Worm (Caenorhabditis elegans): ENCODE data around the gene C40C9.3.
A peak's percentile ranks its signal among the peaks of the same experiment; 100 is the strongest.

Gene C40C9.3

DNA sequence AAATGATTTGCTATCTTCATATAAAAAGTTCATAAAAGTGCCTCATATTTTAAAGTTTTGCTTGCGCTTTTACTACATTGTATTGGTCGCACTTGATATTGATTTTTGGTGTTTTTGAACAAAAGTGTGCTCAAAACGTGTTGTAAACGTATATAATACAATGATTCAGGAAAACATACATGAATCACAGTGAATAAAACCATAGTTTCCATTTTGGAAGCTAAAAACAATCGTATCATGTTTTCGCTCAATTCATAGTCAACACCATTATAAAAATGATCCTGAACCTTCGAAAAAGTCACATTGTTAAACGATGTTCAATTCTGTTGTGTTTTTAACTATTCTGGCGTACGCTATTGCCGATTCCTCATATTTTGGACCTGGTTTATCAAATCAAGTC, at the start of gene C40C9.3:
Gene C40C9.3 (plus strand): TSS at position 301 of the 400 bp plus-strand sequence.
- no peak for TF ChIP-seq snu-23 (GFP tag; optimal IDR thresholded peaks at IDR 0.05)
- TF ChIP-seq hlh-4 (tag; optimal IDR thresholded peaks at IDR 0.05): no peak
- no peak for TF ChIP-seq sox-4 (tag; optimal IDR thresholded peaks at IDR 0.05)
- TF ChIP-seq fos-1 (tag; optimal IDR thresholded peaks at IDR 0.05): no peak
- no peak for TF ChIP-seq nhr-11 (tag; optimal IDR thresholded peaks at IDR 0.05)
- TF ChIP-seq C16A3.4 (tag; optimal IDR thresholded peaks at IDR 0.05): no peak
- TF ChIP-seq lin-35 (GFP tag; optimal IDR thresholded peaks at IDR 0.05): no peak
- TF ChIP-seq unc-30 (tag; optimal IDR thresholded peaks at IDR 0.05): no peak

DNA sequence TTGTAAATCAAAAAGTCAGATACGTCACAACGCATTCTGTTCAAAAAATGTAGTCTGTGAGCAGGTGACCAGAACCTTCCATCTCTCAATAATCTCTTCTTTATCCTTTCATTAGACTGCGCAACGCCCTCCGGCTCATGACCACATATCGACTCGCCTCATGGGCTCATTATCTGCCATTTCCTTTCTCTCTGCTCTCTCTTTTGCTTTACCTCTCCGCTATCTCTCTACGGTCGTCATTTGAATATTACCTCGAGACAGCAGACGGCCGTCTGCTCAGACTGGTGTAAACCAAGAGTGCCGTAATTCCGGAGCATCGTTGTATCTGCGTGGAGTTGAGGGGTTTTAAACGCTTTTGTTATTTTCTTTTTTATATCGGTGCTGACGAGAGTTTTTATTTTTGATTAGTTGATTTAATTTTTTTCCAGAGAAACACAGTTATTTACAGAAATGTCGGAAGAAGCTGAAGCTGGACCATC, 49.3 kb upstream of the C40C9.3 start, which contains the start of gene bra-1:
Gene bra-1 (plus strand): TSS at position 429 of the 479 bp plus-strand sequence.
- peak; percentile 60 for TF ChIP-seq mep-1 (tag; optimal IDR thresholded peaks at IDR 0.05)
- peak; percentile 69 for TF ChIP-seq snu-23 (GFP tag; optimal IDR thresholded peaks at IDR 0.05)
- peak; percentile 86 for TF ChIP-seq nhr-47 (tag; optimal IDR thresholded peaks at IDR 0.05)
- TF ChIP-seq nhr-85 (tag): no peak
- peak; percentile 27 for TF ChIP-seq skn-1 (tag; optimal IDR thresholded peaks at IDR 0.05)
- TF ChIP-seq lin-35 (GFP tag; optimal IDR thresholded peaks at IDR 0.05): peak; percentile 47 to 52
- peak; percentile 60 for TF ChIP-seq jun-1 (tag; optimal IDR thresholded peaks at IDR 0.05)
- peak; percentile 69 for TF ChIP-seq tbx-2 (tag; optimal IDR thresholded peaks at IDR 0.05)
- TF ChIP-seq zag-1 (tag; optimal IDR thresholded peaks at IDR 0.05): no peak
- no peak for TF ChIP-seq nhr-237 (tag; optimal IDR thresholded peaks at IDR 0.05)
- no peak for TF ChIP-seq pag-3 (tag; optimal IDR thresholded peaks at IDR 0.05; ENCODE audit: borderline replicate concordance, insufficient read depth)
- TF ChIP-seq nhr-20 (tag; optimal IDR thresholded peaks at IDR 0.05): peak; percentile 72
- no peak for TF ChIP-seq ets-5 (GFP tag; IDR thresholded peaks at IDR 0.05)
- peak; percentile 75 for TF ChIP-seq unc-86 (tag; optimal IDR thresholded peaks at IDR 0.05)
- TF ChIP-seq Y116A8C.19 (tag; optimal IDR thresholded peaks at IDR 0.05; ENCODE audit: borderline replicate concordance): no peak
- peak; percentile 86 for TF ChIP-seq egl-13 (tag; optimal IDR thresholded peaks at IDR 0.05)
- peak; percentile 59 for TF ChIP-seq xbp-1 (tag; optimal IDR thresholded peaks at IDR 0.05)
- TF ChIP-seq lin-14 (GFP tag; optimal IDR thresholded peaks at IDR 0.05): peak; percentile 84
- TF ChIP-seq hlh-17 (GFP tag; optimal IDR thresholded peaks at IDR 0.05; ENCODE audit: borderline replicate concordance): no peak
- TF ChIP-seq efl-1 (optimal IDR thresholded peaks at IDR 0.05): peak; percentile 29 to 32
- peak; percentile 16 to 61 for TF ChIP-seq efl-1 (GFP tag; optimal IDR thresholded peaks at IDR 0.05 in 1 of 2)
- TF ChIP-seq ceh-8 (GFP tag; optimal IDR thresholded peaks at IDR 0.05): peak; percentile 46
- peak; percentile 10 for TF ChIP-seq fkh-4 (tag; optimal IDR thresholded peaks at IDR 0.05; ENCODE audit: borderline replicate concordance)
- peak; percentile 90 for TF ChIP-seq dsc-1 (tag; optimal IDR thresholded peaks at IDR 0.05)
- TF ChIP-seq C16A3.4 (tag; optimal IDR thresholded peaks at IDR 0.05): peak; percentile 52
- TF ChIP-seq fkh-10 (GFP tag; optimal IDR thresholded peaks at IDR 0.05): peak; percentile 31
- TF ChIP-seq nhr-11 (tag; optimal IDR thresholded peaks at IDR 0.05): no peak
- TF ChIP-seq vab-15 (tag; optimal IDR thresholded peaks at IDR 0.05): peak; percentile 18
- peak; percentile 20 for TF ChIP-seq lin-13 (GFP tag; optimal IDR thresholded peaks at IDR 0.05)
- TF ChIP-seq mab-9 (GFP tag; IDR thresholded peaks at IDR 0.05): no peak
- TF ChIP-seq ztf-11 (tag; optimal IDR thresholded peaks at IDR 0.05): peak in 1 of 2 experiments; percentile 42
- TF ChIP-seq nhr-19 (GFP tag; conservative IDR thresholded peaks at IDR 0.05): peak; percentile 12; the same call in 1 of the 2 replicates
- TF ChIP-seq F16B12.6 (tag; optimal IDR thresholded peaks at IDR 0.05): no peak
- TF ChIP-seq lin-15B (tag; optimal IDR thresholded peaks at IDR 0.05): peak; percentile 12
- no peak for TF ChIP-seq mdl-1 (tag; optimal IDR thresholded peaks at IDR 0.05)
- TF ChIP-seq fos-1 (tag; optimal IDR thresholded peaks at IDR 0.05): peak; percentile 50
- no peak for TF ChIP-seq unc-30 (tag; optimal IDR thresholded peaks at IDR 0.05)
- peak in 2 of 3 experiments; percentile 26 to 54 for TF ChIP-seq dpl-1 (GFP tag; optimal IDR thresholded peaks at IDR 0.05)
- TF ChIP-seq rnt-1 (tag; optimal IDR thresholded peaks at IDR 0.05): peak; percentile 12
- TF ChIP-seq snpc-4 (tag; optimal IDR thresholded peaks at IDR 0.05): peak; percentile 28
- peak; percentile 71 for TF ChIP-seq swsn-7 (tag; optimal IDR thresholded peaks at IDR 0.05)
- TF ChIP-seq C04F5.9 (tag; optimal IDR thresholded peaks at IDR 0.05): no peak
- TF ChIP-seq tlp-1 (tag; optimal IDR thresholded peaks at IDR 0.05): no peak
- peak; percentile 32 for TF ChIP-seq isw-1 (GFP tag; IDR thresholded peaks at IDR 0.05)
- TF ChIP-seq aly-2 (tag; optimal IDR thresholded peaks at IDR 0.05): no peak
- no peak for TF ChIP-seq sptf-1 (tag; optimal IDR thresholded peaks at IDR 0.05)
- no peak for TF ChIP-seq lir-3 (tag; optimal IDR thresholded peaks at IDR 0.05; ENCODE audit: poor library complexity)
- peak; percentile 47 to 59 for TF ChIP-seq lsy-2 (tag; optimal IDR thresholded peaks at IDR 0.05)
